Fruit fly (Drosophila melanogaster) whole organism, embryonic: Measurements from ENCODE around the gene Seipin.

Experiments
- Bgb ChIP-seq: fragments of 200-800 bp; sonication (Bioruptor generic); IDR thresholded peaks from 2 replicates; pipeline ENCODE4 v1.3.6; 2022; ENCODE audit warnings: missing biosample characterization, missing genetic modification characterization; ENCODE audit not compliant: partially characterized antibody
- CG10147 ChIP-seq: fragments of 200-800 bp; sonication (Bioruptor generic); optimal IDR thresholded peaks from 2 replicates; lab custom pipeline; 2019; ENCODE audit warnings: missing biosample characterization, mild to moderate bottlenecking, missing genetic modification characterization, moderate library complexity
- CG10209 ChIP-seq: fragments of 200-800 bp; sonication (Bioruptor generic); optimal IDR thresholded peaks from 3 replicates; lab custom pipeline; 2017; ENCODE audit warnings: missing biosample characterization, mild to moderate bottlenecking, missing genetic modification characterization, missing genetic modification reagents
- CG10543 ChIP-seq: fragments of 200-800 bp; sonication (Bioruptor generic); optimal IDR thresholded peaks from 3 replicates; lab custom pipeline; 2017; ENCODE audit warnings: missing biosample characterization, mild to moderate bottlenecking, missing genetic modification characterization, moderate library complexity
- CG11085 ChIP-seq: fragments of 200-800 bp; sonication (Bioruptor generic); IDR thresholded peaks from 2 replicates; pipeline ENCODE4 v1.3.6; 2022; ENCODE audit warnings: missing biosample characterization, missing genetic modification characterization
- CG11723 ChIP-seq: fragments of 200-800 bp; sonication (Bioruptor generic); optimal IDR thresholded peaks from 2 replicates; lab custom pipeline; 2017; ENCODE audit warnings: missing biosample characterization, mild to moderate bottlenecking, missing genetic modification characterization
- CG15073 ChIP-seq: fragments of 200-800 bp; sonication (Bioruptor generic); optimal IDR thresholded peaks from 2 replicates; lab custom pipeline; 2016; ENCODE audit warnings: missing biosample characterization, missing genetic modification characterization
- CG18619 ChIP-seq: fragments of 200-800 bp; sonication (Bioruptor generic); optimal IDR thresholded peaks from 3 replicates; lab custom pipeline; 2017; ENCODE audit warnings: missing biosample characterization, mild to moderate bottlenecking, missing genetic modification characterization
- CG18764 ChIP-seq: fragments of 200-800 bp; sonication (Bioruptor generic); optimal IDR thresholded peaks from 3 replicates; lab custom pipeline; 2016; ENCODE audit warnings: missing biosample characterization, missing genetic modification characterization
- CG2199 ChIP-seq: fragments of 200-800 bp; sonication (Bioruptor generic); IDR thresholded peaks from 3 replicates; pipeline ENCODE4 v1.3.6; 2022; ENCODE audit warnings: missing biosample characterization, missing genetic modification characterization
- CG30403 ChIP-seq: fragments of 200-800 bp; sonication (Bioruptor generic); optimal IDR thresholded peaks from 3 replicates; lab custom pipeline; 2016; ENCODE audit warnings: missing biosample characterization, missing genetic modification characterization
- CG3847 ChIP-seq: fragments of 200-800 bp; sonication (Bioruptor generic); IDR thresholded peaks from 2 replicates; pipeline ENCODE4 v1.3.6; 2022; ENCODE audit warnings: missing biosample characterization, missing genetic modification characterization
- CG4328 ChIP-seq: fragments of 200-800 bp; sonication (Bioruptor generic); optimal IDR thresholded peaks from 3 replicates; lab custom pipeline; 2017; ENCODE audit warnings: missing biosample characterization, missing genetic modification reagents, missing genetic modification characterization
- CG4617 ChIP-seq: fragments of 200-800 bp; sonication (Bioruptor generic); optimal IDR thresholded peaks from 3 replicates; lab custom pipeline; 2016; ENCODE audit warnings: missing biosample characterization, missing genetic modification characterization, borderline replicate concordance
- CG4730 ChIP-seq: fragments of 200-800 bp; sonication (Bioruptor generic); IDR thresholded peaks from 2 replicates; pipeline ENCODE4 v1.3.6; 2022; ENCODE audit warnings: missing biosample characterization, missing genetic modification characterization
- CG6765 ChIP-seq: fragments of 200-800 bp; sonication (Bioruptor generic); optimal IDR thresholded peaks from 3 replicates; lab custom pipeline; 2017; ENCODE audit warnings: missing biosample characterization, mild to moderate bottlenecking, missing genetic modification characterization
- CG7372 ChIP-seq: fragments of 200-800 bp; sonication (Bioruptor generic); IDR thresholded peaks from 2 replicates; pipeline ENCODE4 v1.3.6; 2022; ENCODE audit warnings: missing biosample characterization, missing genetic modification characterization
- CG7786 ChIP-seq: fragments of 200-800 bp; sonication (Bioruptor generic); optimal IDR thresholded peaks from 2 replicates; lab custom pipeline; 2016; ENCODE audit warnings: missing biosample characterization, missing genetic modification characterization
- CG7963 ChIP-seq: fragments of 200-800 bp; sonication (Bioruptor generic); IDR thresholded peaks from 3 replicates; pipeline ENCODE4 v1.3.6; 2022; ENCODE audit warnings: missing biosample characterization, missing genetic modification characterization; ENCODE audit not compliant: partially characterized antibody
- CG8478 ChIP-seq: fragments of >200 bp; optimal IDR thresholded peaks from 2 replicates; lab custom pipeline; 2018
- CG9215 ChIP-seq: fragments of 200-800 bp; sonication (Bioruptor generic); IDR thresholded peaks from 2 replicates; pipeline ENCODE4 v1.3.6; 2022; ENCODE audit warnings: missing biosample characterization, missing genetic modification characterization
- CoRest ChIP-seq: fragments of 200-800 bp; sonication (Bioruptor generic); optimal IDR thresholded peaks from 3 replicates; lab custom pipeline; 2018; ENCODE audit warnings: missing biosample characterization, mild to moderate bottlenecking, missing genetic modification characterization, moderate library complexity
- CrebB ChIP-seq: fragments of 200-800 bp; sonication (Bioruptor generic); optimal IDR thresholded peaks from 3 replicates; lab custom pipeline; 2018; ENCODE audit warnings: missing biosample characterization, mild to moderate bottlenecking, missing genetic modification characterization
- Dbx ChIP-seq: fragments of 200-800 bp; sonication (Bioruptor generic); IDR thresholded peaks from 3 replicates; pipeline ENCODE4 v1.3.6; 2022; ENCODE audit warnings: missing biosample characterization, missing genetic modification characterization
- Drgx ChIP-seq: fragments of 200-800 bp; sonication (Bioruptor generic); IDR thresholded peaks from 2 replicates; pipeline ENCODE4 v1.3.6; 2022; ENCODE audit warnings: missing biosample characterization, missing genetic modification characterization
- Jarid2 ChIP-seq: fragments of 200-800 bp; sonication (Bioruptor generic); optimal IDR thresholded peaks from 3 replicates; lab custom pipeline; 2017; ENCODE audit warnings: mild to moderate bottlenecking, missing biosample characterization, missing genetic modification reagents, missing genetic modification characterization
- MESR4 ChIP-seq: fragments of 200-800 bp; sonication (Bioruptor generic); optimal IDR thresholded peaks from 2 replicates; lab custom pipeline; 2018; ENCODE audit warnings: missing biosample characterization, mild to moderate bottlenecking, missing genetic modification characterization, moderate library complexity
- Meics ChIP-seq: fragments of 200-800 bp; sonication (Bioruptor generic); optimal IDR thresholded peaks from 2 replicates; lab custom pipeline; 2017; ENCODE audit warnings: missing biosample characterization, mild to moderate bottlenecking, missing genetic modification characterization
- Neu2 ChIP-seq: fragments of 200-800 bp; sonication (Bioruptor generic); optimal IDR thresholded peaks from 3 replicates; lab custom pipeline; 2016; ENCODE audit warnings: missing biosample characterization, missing genetic modification characterization, borderline replicate concordance
- Nf-YB ChIP-seq: fragments of 200-800 bp; sonication (Bioruptor generic); optimal IDR thresholded peaks from 3 replicates; lab custom pipeline; 2019; ENCODE audit warnings: missing biosample characterization, mild to moderate bottlenecking, missing genetic modification characterization, moderate library complexity
- TFAM ChIP-seq: fragments of 200-800 bp; sonication (Bioruptor generic); optimal IDR thresholded peaks from 2 replicates; lab custom pipeline; 2017; ENCODE audit warnings: missing biosample characterization, missing genetic modification characterization, inconsistent platforms
- Taf1 ChIP-seq: fragments of 200-800 bp; sonication (Bioruptor generic); IDR thresholded peaks from 2 replicates; pipeline ENCODE4 v1.3.6; 2022; ENCODE audit warnings: missing biosample characterization, missing genetic modification characterization
- aop ChIP-seq: fragments of 200-800 bp; sonication (Bioruptor generic); IDR thresholded peaks from 2 replicates; pipeline ENCODE4 v1.3.6; 2022; ENCODE audit warnings: missing biosample characterization, missing genetic modification characterization
- chif ChIP-seq, 2 experiments: fragments of 200-800 bp; sonication (Bioruptor generic); optimal IDR thresholded peaks; 3 replicates each; lab custom pipeline; 2016; ENCODE audit warnings: missing biosample characterization in 2 of 2, missing genetic modification characterization in 2 of 2
- crc ChIP-seq: fragments of 200-800 bp; sonication (Bioruptor generic); optimal IDR thresholded peaks from 2 replicates; lab custom pipeline; 2016; ENCODE audit warnings: missing biosample characterization, missing genetic modification characterization
- croc ChIP-seq: fragments of 200-800 bp; sonication (Bioruptor generic); conservative IDR thresholded peaks from 3 replicates; pipeline ENCODE4 v1.3.6; 2022; ENCODE audit warnings: missing biosample characterization, missing genetic modification characterization
- emc ChIP-seq: fragments of 200-800 bp; sonication (Bioruptor generic); optimal IDR thresholded peaks from 2 replicates; lab custom pipeline; 2016; ENCODE audit warnings: missing biosample characterization, missing genetic modification characterization
- fd96Cb ChIP-seq: fragments of 200-800 bp; sonication (Bioruptor generic); optimal IDR thresholded peaks from 2 replicates; lab custom pipeline; 2018; ENCODE audit warnings: missing biosample characterization, mild to moderate bottlenecking, missing genetic modification characterization, moderate library complexity
- grn ChIP-seq: fragments of 200-800 bp; sonication (Bioruptor generic); optimal IDR thresholded peaks from 3 replicates; lab custom pipeline; 2017; ENCODE audit warnings: missing biosample characterization, missing genetic modification characterization
- her ChIP-seq: fragments of 200-800 bp; sonication (Bioruptor generic); optimal IDR thresholded peaks from 2 replicates; lab custom pipeline; 2016; ENCODE audit warnings: missing biosample characterization, missing genetic modification characterization
- kah ChIP-seq: fragments of 200-800 bp; sonication (Bioruptor generic); optimal IDR thresholded peaks from 2 replicates; lab custom pipeline; 2018; ENCODE audit warnings: missing biosample characterization, mild to moderate bottlenecking, missing genetic modification characterization
- kni ChIP-seq: fragments of 200-800 bp; sonication (Bioruptor generic); optimal IDR thresholded peaks from 3 replicates; lab custom pipeline; 2017; ENCODE audit warnings: mild to moderate bottlenecking, missing biosample characterization, missing genetic modification reagents, missing genetic modification characterization
- nerfin-2 ChIP-seq: fragments of 200-800 bp; sonication (Bioruptor generic); IDR thresholded peaks from 2 replicates; pipeline ENCODE4 v1.3.6; 2022; ENCODE audit warnings: missing biosample characterization, missing genetic modification characterization; ENCODE audit not compliant: partially characterized antibody
- oc ChIP-seq: fragments of 200-800 bp; sonication (Bioruptor generic); optimal IDR thresholded peaks from 2 replicates; lab custom pipeline; 2018; ENCODE audit warnings: missing biosample characterization, mild to moderate bottlenecking, missing genetic modification characterization, moderate library complexity
- pb ChIP-seq: fragments of 200-800 bp; sonication (Bioruptor generic); optimal IDR thresholded peaks from 3 replicates; lab custom pipeline; 2016; ENCODE audit warnings: missing biosample characterization, missing genetic modification characterization
- schlank ChIP-seq: fragments of 200-800 bp; sonication (Bioruptor generic); optimal IDR thresholded peaks from 2 replicates; lab custom pipeline; 2018; ENCODE audit warnings: missing biosample characterization, mild to moderate bottlenecking, missing genetic modification characterization
- seq ChIP-seq: fragments of 200-800 bp; sonication (Bioruptor generic); IDR thresholded peaks from 2 replicates; pipeline ENCODE4 v1.3.6; 2022; ENCODE audit warnings: missing biosample characterization, missing genetic modification characterization
- sisA ChIP-seq: fragments of 200-800 bp; sonication (Bioruptor generic); IDR thresholded peaks from 2 replicates; pipeline ENCODE4 v1.3.6; 2022; ENCODE audit warnings: missing biosample characterization, missing genetic modification characterization
- sug ChIP-seq: fragments of 200-800 bp; optimal IDR thresholded peaks from 2 replicates; lab custom pipeline; 2019; ENCODE audit warnings: missing biosample characterization, mild to moderate bottlenecking, missing genetic modification characterization, moderate library complexity
- tap ChIP-seq: fragments of 200-800 bp; optimal IDR thresholded peaks from 3 replicates; lab custom pipeline; 2019; ENCODE audit warnings: missing biosample characterization, mild to moderate bottlenecking, missing genetic modification characterization, moderate library complexity

The Seipin gene

dm6 chrX:2589446-2590038 is 30.1 kb upstream of the Seipin start (continued):
- TF ChIP-seq Taf1 (GFP tag; lab: Robert Waterston, UW) (peak; percentile 93), tap (peak; percentile 71), Nf-YB (GFP tag; lab: Kevin White, UChicago) (peak; percentile 54), emc (GFP tag; lab: Kevin White, UChicago) (peak; percentile 85), Meics (GFP tag; lab: Kevin White, UChicago) (peak; percentile 94), aop (GFP tag; lab: Robert Waterston, UW) (no peak; the same call in 1 of the 2 replicates), TFAM (GFP tag; lab: Kevin White, UChicago) (peak; percentile 5), croc (GFP tag; lab: Robert Waterston, UW) (peak; percentile 66), CG4730 (GFP tag; lab: Robert Waterston, UW) (peak; percentile 88), pb (peak; percentile 89), CG3847 (GFP tag; lab: Robert Waterston, UW) (peak; percentile 94), chif (GFP tag; optimal IDR thresholded peaks at IDR 0.05; lab: Kevin White, UChicago) (peak; percentile 85 to 93), her (GFP tag; lab: Kevin White, UChicago) (peak; percentile 93), CG10209 (GFP tag; lab: Kevin White, UChicago) (peak; percentile 90), CG7963 (no peak), CG18764 (GFP tag; lab: Kevin White, UChicago) (peak; percentile 78), CG7786 (peak; percentile 96), seq (GFP tag; lab: Robert Waterston, UW) (peak; percentile 87), CG6765 (GFP tag; lab: Kevin White, UChicago) (peak; percentile 66), CG4328 (GFP tag; lab: Kevin White, UChicago) (no peak), CG9215 (peak; percentile 94), CG10147 (GFP tag; lab: Kevin White, UChicago) (peak; percentile 90), kni (GFP tag; lab: Kevin White, UChicago) (peak; percentile 67), schlank (tag; lab: Kevin White, UChicago) (peak; percentile 94), sisA (GFP tag; lab: Robert Waterston, UW) (peak; percentile 92), nerfin-2 (no peak), CG11085 (GFP tag; lab: Robert Waterston, UW) (peak; percentile 95), CrebB (tag; lab: Kevin White, UChicago) (peak; percentile 86), CG8478 (no peak), CG7372 (peak; percentile 90), CG4617 (peak; percentile 77), CG18619 (GFP tag; lab: Kevin White, UChicago) (peak; percentile 90), CG2199 (peak; percentile 85; the same call in 2 of the 3 replicates), Jarid2 (peak; percentile 63), Drgx (GFP tag; lab: Robert Waterston, UW) (peak; percentile 97), oc (tag; lab: Kevin White, UChicago) (peak; percentile 89), grn (GFP tag; lab: Kevin White, UChicago) (no peak), CG30403 (GFP tag; lab: Kevin White, UChicago) (peak; percentile 94), kah (GFP tag; lab: Kevin White, UChicago) (peak; percentile 50), CG11723 (GFP tag; lab: Kevin White, UChicago) (peak; percentile 77), Dbx (GFP tag; lab: Robert Waterston, UW) (peak; percentile 98), CoRest (tag; lab: Kevin White, UChicago) (peak; percentile 88), CG15073 (peak; percentile 49), Neu2 (GFP tag; lab: Kevin White, UChicago) (peak; percentile 37), fd96Cb (peak; percentile 82), MESR4 (GFP tag; lab: Kevin White, UChicago) (peak; percentile 32), Bgb (GFP tag; lab: Robert Waterston, UW) (no peak), crc (GFP tag; lab: Kevin White, UChicago) (peak; percentile 90), CG10543 (GFP tag; lab: Kevin White, UChicago) (peak; percentile 16), sug (tag; lab: Kevin White, UChicago) (peak; percentile 70)
